Worm (Caenorhabditis elegans): ENCODE data around the gene T28C12.2.

- TF ChIP-seq ets-4 (tag; optimal IDR thresholded peaks at IDR 0.05): no peak
- TF ChIP-seq ceh-14 (tag; optimal IDR thresholded peaks at IDR 0.05): no peak
These were observed 35.8 kb downstream of the T28C12.2 start for ce11 chrV:6364806-6365205.
